Fruit fly (Drosophila melanogaster) whole organism, adult: Measurements from ENCODE around the gene CG5388.
A peak's percentile ranks its signal among the peaks of the same experiment; 100 is the strongest.

Source experiments
- CG11617 ChIP-seq: fragments of 200-800 bp; sonication (Bioruptor generic); optimal IDR thresholded peaks from 2 replicates; lab custom pipeline; 2017; ENCODE audit warnings: mild to moderate bottlenecking, missing biosample characterization, missing genetic modification reagents, missing genetic modification characterization
- CG12768 ChIP-seq: fragments of 200-800 bp; sonication (Bioruptor generic); optimal IDR thresholded peaks from 2 replicates; lab custom pipeline; 2017; ENCODE audit warnings: missing biosample characterization, missing genetic modification characterization, mild to moderate bottlenecking, moderate library complexity, missing genetic modification reagents
- CG14711 ChIP-seq: fragments of 200-800 bp; sonication (Bioruptor generic); optimal IDR thresholded peaks from 2 replicates; lab custom pipeline; 2018; ENCODE audit warnings: missing biosample characterization, mild to moderate bottlenecking, missing genetic modification characterization, moderate library complexity
- CG1620 ChIP-seq: fragments of 200-800 bp; sonication (Bioruptor generic); optimal IDR thresholded peaks from 2 replicates; lab custom pipeline; 2016; ENCODE audit warnings: missing biosample characterization, missing genetic modification characterization
- CG33017 ChIP-seq: fragments of 200-800 bp; sonication (Bioruptor generic); optimal IDR thresholded peaks from 2 replicates; lab custom pipeline; 2018; ENCODE audit warnings: missing biosample characterization, mild to moderate bottlenecking, missing genetic modification characterization, moderate library complexity
- CG5204 ChIP-seq: fragments of 200-800 bp; sonication (Bioruptor generic); optimal IDR thresholded peaks from 2 replicates; lab custom pipeline; 2016; ENCODE audit warnings: missing biosample characterization, missing genetic modification characterization
- CG7045 ChIP-seq: fragments of 200-800 bp; sonication (Bioruptor generic); optimal IDR thresholded peaks from 2 replicates; lab custom pipeline; 2017; ENCODE audit warnings: missing biosample characterization, mild to moderate bottlenecking, missing genetic modification characterization
- CG7101 ChIP-seq: fragments of 200-800 bp; sonication (Bioruptor generic); optimal IDR thresholded peaks from 2 replicates; lab custom pipeline; 2018; ENCODE audit warnings: missing biosample characterization, mild to moderate bottlenecking, missing genetic modification characterization, moderate library complexity
- Clk ChIP-seq: fragments of 200-800 bp; sonication (Bioruptor generic); optimal IDR thresholded peaks from 2 replicates; lab custom pipeline; 2017; ENCODE audit warnings: missing biosample characterization, missing genetic modification characterization
- Crg-1 ChIP-seq: fragments of 200-800 bp; sonication (Bioruptor generic); optimal IDR thresholded peaks from 2 replicates; lab custom pipeline; 2016; ENCODE audit warnings: missing biosample characterization, missing genetic modification characterization
- Hr96 ChIP-seq: fragments of 200-800 bp; sonication (Bioruptor generic); optimal IDR thresholded peaks from 2 replicates; lab custom pipeline; 2016; ENCODE audit warnings: missing biosample characterization, missing genetic modification characterization
- Mnt ChIP-seq: fragments of 200-800 bp; sonication (Bioruptor generic); optimal IDR thresholded peaks from 2 replicates; lab custom pipeline; 2016; ENCODE audit warnings: missing biosample characterization, mild to moderate bottlenecking, missing genetic modification characterization
- bab1 ChIP-seq: fragments of 200-800 bp; sonication (Bioruptor generic); optimal IDR thresholded peaks from 3 replicates; lab custom pipeline; 2019; ENCODE audit warnings: missing biosample characterization, mild to moderate bottlenecking, missing genetic modification characterization, moderate library complexity
- cic ChIP-seq: fragments of 200-800 bp; sonication (Bioruptor generic); optimal IDR thresholded peaks from 2 replicates; lab custom pipeline; 2017; ENCODE audit warnings: missing biosample characterization, mild to moderate bottlenecking, missing genetic modification characterization, moderate library complexity
- cnc ChIP-seq, 2 experiments: fragments of >200 bp; optimal IDR thresholded peaks; 2 replicates each; lab custom pipeline; 2017
- kay ChIP-seq: fragments of 200-800 bp; sonication (Bioruptor generic); peaks from one replicate; lab custom pipeline; 2016; ENCODE audit warnings: missing biosample characterization, missing genetic modification characterization, borderline replicate concordance
- ovo ChIP-seq: fragments of 200-800 bp; sonication (Bioruptor generic); optimal IDR thresholded peaks from 2 replicates; lab custom pipeline; 2016; ENCODE audit warnings: missing biosample characterization, missing genetic modification characterization
- pad ChIP-seq: fragments of 200-800 bp; sonication (Bioruptor generic); optimal IDR thresholded peaks from 3 replicates; lab custom pipeline; 2017; ENCODE audit warnings: missing biosample characterization, missing genetic modification characterization, mild to moderate bottlenecking, moderate library complexity, missing genetic modification reagents
- tj ChIP-seq: fragments of 200-800 bp; sonication (Bioruptor generic); optimal IDR thresholded peaks from 3 replicates; lab custom pipeline; 2017; ENCODE audit warnings: missing biosample characterization, mild to moderate bottlenecking, missing genetic modification characterization, moderate library complexity
- toe ChIP-seq: fragments of 200-800 bp; sonication (Bioruptor generic); optimal IDR thresholded peaks from 2 replicates; lab custom pipeline; 2016; ENCODE audit warnings: missing biosample characterization, missing genetic modification characterization

Gene CG5388

dm6 chr3R:22362218-22362907, 22.3 kb upstream of the CG5388 start, which contains the start of the genes JMJD6, CG7071 and Muted:
JMJD6 (minus strand) TSS chr3R:22362371.
CG7071 (plus strand) TSS chr3R:22362620.
Muted (plus strand) TSS chr3R:22362620.
- TF ChIP-seq CG1620 (GFP tag; lab: Kevin White, UChicago): peak; percentile 96
- peak; percentile 90 for TF ChIP-seq CG7045 (GFP tag; lab: Kevin White, UChicago)
- TF ChIP-seq CG5204: no peak
- peak; percentile 84 for TF ChIP-seq pad (GFP tag; lab: Kevin White, UChicago)
- TF ChIP-seq Crg-1 (GFP tag; lab: Kevin White, UChicago): peak; percentile 88
- TF ChIP-seq ovo (GFP tag; lab: Kevin White, UChicago): peak; percentile 84
- TF ChIP-seq CG7101: peak; percentile 95
- TF ChIP-seq tj (GFP tag; lab: Kevin White, UChicago): peak; percentile 78
- TF ChIP-seq bab1 (GFP tag; lab: Kevin White, UChicago): peak; percentile 94
- peak; percentile 91 for TF ChIP-seq CG11617 (GFP tag; lab: Kevin White, UChicago)
- peak; percentile 92 for TF ChIP-seq CG12768
- peak; percentile 86 for TF ChIP-seq Mnt (GFP tag; lab: Kevin White, UChicago)
- TF ChIP-seq Hr96 (GFP tag; lab: Kevin White, UChicago): peak; percentile 86
- peak; percentile 88 for TF ChIP-seq CG14711 (tag; lab: Kevin White, UChicago)
- TF ChIP-seq CG33017 (tag; lab: Kevin White, UChicago): peak; percentile 90
- no peak for TF ChIP-seq cnc (optimal IDR thresholded peaks at IDR 0.05; lab: Kevin White, UChicago)
- no peak for TF ChIP-seq kay (GFP tag; lab: Kevin White, UChicago)
- peak; percentile 80 for TF ChIP-seq cic
- TF ChIP-seq Clk: peak; percentile 90
- peak; percentile 96 for TF ChIP-seq toe (GFP tag; lab: Kevin White, UChicago)

- TF ChIP-seq bab1 (GFP tag; lab: Kevin White, UChicago): no peak
- TF ChIP-seq CG12768: peak; percentile 79
- peak; percentile 63 for TF ChIP-seq CG11617 (GFP tag; lab: Kevin White, UChicago)
- no peak for TF ChIP-seq kay (GFP tag; lab: Kevin White, UChicago)
- peak; percentile 79 for TF ChIP-seq CG33017 (tag; lab: Kevin White, UChicago)
- TF ChIP-seq pad (GFP tag; lab: Kevin White, UChicago): peak; percentile 30
- TF ChIP-seq CG14711 (tag; lab: Kevin White, UChicago): peak; percentile 76
- TF ChIP-seq Mnt (GFP tag; lab: Kevin White, UChicago): peak; percentile 15
- peak; percentile 33 for TF ChIP-seq tj (GFP tag; lab: Kevin White, UChicago)
- TF ChIP-seq CG7045 (GFP tag; lab: Kevin White, UChicago): peak; percentile 55
- TF ChIP-seq CG1620 (GFP tag; lab: Kevin White, UChicago): no peak
- TF ChIP-seq CG5204: no peak
- TF ChIP-seq toe (GFP tag; lab: Kevin White, UChicago): peak; percentile 7
- TF ChIP-seq cic: peak; percentile 29
- TF ChIP-seq ovo (GFP tag; lab: Kevin White, UChicago): no peak
- no peak for TF ChIP-seq cnc (optimal IDR thresholded peaks at IDR 0.05; lab: Kevin White, UChicago)
- no peak for TF ChIP-seq Crg-1 (GFP tag; lab: Kevin White, UChicago)
- peak; percentile 80 for TF ChIP-seq CG7101
- TF ChIP-seq Hr96 (GFP tag; lab: Kevin White, UChicago): peak; percentile 26
- no peak for TF ChIP-seq Clk
Measured at dm6 chr3R:22358810-22359209, 18.7 kb upstream of the CG5388 start.

- TF ChIP-seq CG5204 (no peak), CG33017 (tag; lab: Kevin White, UChicago) (no peak), bab1 (GFP tag; lab: Kevin White, UChicago) (no peak), Clk (no peak), cic (no peak), Mnt (GFP tag; lab: Kevin White, UChicago) (no peak), pad (GFP tag; lab: Kevin White, UChicago) (no peak), cnc (optimal IDR thresholded peaks at IDR 0.05; lab: Kevin White, UChicago) (no peak), ovo (GFP tag; lab: Kevin White, UChicago) (no peak)
Measured at dm6 chr3R:22357942-22358341, 17.8 kb upstream of the CG5388 start.

dm6 chr3R:22356464-22357410, 16.6 kb upstream of the CG5388 start, which contains the start of gene Sar1:
Sar1 (plus strand) TSS chr3R:22356685.
- TF ChIP-seq CG11617 (GFP tag; lab: Kevin White, UChicago) (peak; percentile 21), CG7045 (GFP tag; lab: Kevin White, UChicago) (no peak), CG7101 (peak; percentile 13), CG1620 (GFP tag; lab: Kevin White, UChicago) (peak; percentile 58), cic (peak; percentile 61), Clk (peak; percentile 21), ovo (GFP tag; lab: Kevin White, UChicago) (no peak), bab1 (GFP tag; lab: Kevin White, UChicago) (peak; percentile 46), toe (GFP tag; lab: Kevin White, UChicago) (no peak), pad (GFP tag; lab: Kevin White, UChicago) (peak; percentile 26), Crg-1 (GFP tag; lab: Kevin White, UChicago) (peak; percentile 18), CG5204 (no peak), CG12768 (peak; percentile 47), Mnt (GFP tag; lab: Kevin White, UChicago) (peak; percentile 36)

- TF ChIP-seq Clk: no peak
- TF ChIP-seq CG33017 (tag; lab: Kevin White, UChicago): no peak
Measured at dm6 chr3R:22351396-22351795, 11.3 kb upstream of the CG5388 start, which contains the start of gene rdhB. rdhB (plus strand) TSS chr3R:22351696.
